Fruit fly (Drosophila melanogaster): Measurements from ENCODE around the gene Prp4k.

Prp4k gene

dm6 chr3L:224004-224951 lies 13.0 kb upstream of the Prp4k start (continued):
- peak; percentile 76 for TF ChIP-seq ewg (GFP tag; optimal IDR thresholded peaks at IDR 0.05)
- peak; percentile 18 for TF ChIP-seq Xrp1 (GFP tag; IDR thresholded peaks at IDR 0.05)
- TF ChIP-seq eve (GFP tag; optimal IDR thresholded peaks at IDR 0.05) = no peak
- no peak for TF ChIP-seq vfl (GFP tag; optimal IDR thresholded peaks at IDR 0.05)
- no peak for TF ChIP-seq CG3065 (GFP tag; optimal IDR thresholded peaks at IDR 0.05)
- no peak for TF ChIP-seq CG31441 (GFP tag; IDR thresholded peaks at IDR 0.05)
- TF ChIP-seq otp (GFP tag; IDR thresholded peaks at IDR 0.05) = peak; percentile 10; the same call in 1 of the 3 replicates
- TF ChIP-seq crc (GFP tag; optimal IDR thresholded peaks at IDR 0.05) = no peak
- TF ChIP-seq Deaf1 (tag; optimal IDR thresholded peaks at IDR 0.05) = peak; percentile 40
- TF ChIP-seq cato (GFP tag; optimal IDR thresholded peaks at IDR 0.05; ENCODE audit: borderline replicate concordance) = no peak
- peak; percentile 47 for TF ChIP-seq CG3838 (GFP tag; optimal IDR thresholded peaks at IDR 0.05)
- TF ChIP-seq CG34224 (GFP tag; IDR thresholded peaks at IDR 0.05; ENCODE audit: partially characterized antibody) = no peak
- TF ChIP-seq Lpt (GFP tag; optimal IDR thresholded peaks at IDR 0.05) = no peak
- TF ChIP-seq CG13424 (tag; optimal IDR thresholded peaks at IDR 0.05) = no peak
- peak; percentile 38 for TF ChIP-seq Antp (GFP tag; optimal IDR thresholded peaks at IDR 0.05)
- TF ChIP-seq CG7556 (GFP tag; optimal IDR thresholded peaks at IDR 0.05) = no peak
- no peak for TF ChIP-seq bcd (GFP tag; optimal IDR thresholded peaks at IDR 0.05)
- no peak for TF ChIP-seq CG1647 (GFP tag; optimal IDR thresholded peaks at IDR 0.05)
- TF ChIP-seq CG31224 (GFP tag; IDR thresholded peaks at IDR 0.05) = peak; percentile 36; the same call in 1 of the 2 replicates
- TF ChIP-seq CG15696 (tag; optimal IDR thresholded peaks at IDR 0.05) = no peak
- TF ChIP-seq CG15514 (GFP tag; optimal IDR thresholded peaks at IDR 0.05) = peak; percentile 18
- no peak for TF ChIP-seq CG2712 (tag; optimal IDR thresholded peaks at IDR 0.05)
- no peak for TF ChIP-seq nau (GFP tag; optimal IDR thresholded peaks at IDR 0.05)
- no peak for TF ChIP-seq Hey (tag; optimal IDR thresholded peaks at IDR 0.05)
- peak; percentile 85 for TF ChIP-seq Med (GFP tag)
- TF ChIP-seq Hr78 (GFP tag; optimal IDR thresholded peaks at IDR 0.05) = no peak
- TF ChIP-seq CoRest (tag; optimal IDR thresholded peaks at IDR 0.05) = no peak
- no peak for TF ChIP-seq Hr51 (GFP tag; optimal IDR thresholded peaks at IDR 0.05)
- TF ChIP-seq CG13123 (GFP tag; optimal IDR thresholded peaks at IDR 0.05) = no peak
- TF ChIP-seq CG18619 (GFP tag; optimal IDR thresholded peaks at IDR 0.05) = peak; percentile 52
- peak; percentile 44 for TF ChIP-seq sug (tag; optimal IDR thresholded peaks at IDR 0.05)
- TF ChIP-seq CG34376 (GFP tag; optimal IDR thresholded peaks at IDR 0.05) = peak; percentile 64
- TF ChIP-seq dimm (GFP tag; IDR thresholded peaks at IDR 0.05) = no peak
- TF ChIP-seq fd102C (GFP tag; optimal IDR thresholded peaks at IDR 0.05) = no peak
- peak; percentile 21 for TF ChIP-seq CG12219 (GFP tag; optimal IDR thresholded peaks at IDR 0.05)
- no peak for TF ChIP-seq CG33557 (GFP tag; optimal IDR thresholded peaks at IDR 0.05)
- TF ChIP-seq Spps (tag; optimal IDR thresholded peaks at IDR 0.05) = no peak
- peak; percentile 6; the same call in 1 of the 3 replicates for TF ChIP-seq CG11695 (GFP tag; IDR thresholded peaks at IDR 0.05)
- no peak for TF ChIP-seq trh (GFP tag; optimal IDR thresholded peaks at IDR 0.05)
- TF ChIP-seq ATbp (GFP tag; optimal IDR thresholded peaks at IDR 0.05) = no peak
- TF ChIP-seq jumu (GFP tag; optimal IDR thresholded peaks at IDR 0.05) = peak; percentile 8
- peak; percentile 2 for TF ChIP-seq CG33213 (GFP tag; optimal IDR thresholded peaks at IDR 0.05)
- no peak for TF ChIP-seq prd (optimal IDR thresholded peaks at IDR 0.05)
- TF ChIP-seq prd (GFP tag; IDR thresholded peaks at IDR 0.05) = no peak
- TF ChIP-seq bigmax (GFP tag; optimal IDR thresholded peaks at IDR 0.05) = peak; percentile 25
- TF ChIP-seq br (optimal IDR thresholded peaks at IDR 0.05) = no peak
- TF ChIP-seq az2 (GFP tag; optimal IDR thresholded peaks at IDR 0.05) = no peak
- no peak; the same call in 1 of the 2 replicates for TF ChIP-seq E2f2 (GFP tag; IDR thresholded peaks at IDR 0.05)
- TF ChIP-seq CG32772 (GFP tag; IDR thresholded peaks at IDR 0.05) = no peak

Measured in whole organism, embryonic.